Fruit fly (Drosophila melanogaster) whole organism, adult: Measurements from ENCODE around the gene DNAlig4.

Experiments used
- CG11617 ChIP-seq: fragments of 200-800 bp; sonication (Bioruptor generic); optimal IDR thresholded peaks from 2 replicates; lab custom pipeline; 2017; ENCODE audit warnings: mild to moderate bottlenecking, missing biosample characterization, missing genetic modification reagents, missing genetic modification characterization
- CG12768 ChIP-seq: fragments of 200-800 bp; sonication (Bioruptor generic); optimal IDR thresholded peaks from 2 replicates; lab custom pipeline; 2017; ENCODE audit warnings: missing biosample characterization, missing genetic modification characterization, mild to moderate bottlenecking, moderate library complexity, missing genetic modification reagents
- CG14711 ChIP-seq: fragments of 200-800 bp; sonication (Bioruptor generic); optimal IDR thresholded peaks from 2 replicates; lab custom pipeline; 2018; ENCODE audit warnings: missing biosample characterization, mild to moderate bottlenecking, missing genetic modification characterization, moderate library complexity
- CG1620 ChIP-seq: fragments of 200-800 bp; sonication (Bioruptor generic); optimal IDR thresholded peaks from 2 replicates; lab custom pipeline; 2016; ENCODE audit warnings: missing biosample characterization, missing genetic modification characterization
- CG33017 ChIP-seq: fragments of 200-800 bp; sonication (Bioruptor generic); optimal IDR thresholded peaks from 2 replicates; lab custom pipeline; 2018; ENCODE audit warnings: missing biosample characterization, mild to moderate bottlenecking, missing genetic modification characterization, moderate library complexity
- CG5204 ChIP-seq: fragments of 200-800 bp; sonication (Bioruptor generic); optimal IDR thresholded peaks from 2 replicates; lab custom pipeline; 2016; ENCODE audit warnings: missing biosample characterization, missing genetic modification characterization
- CG7045 ChIP-seq: fragments of 200-800 bp; sonication (Bioruptor generic); optimal IDR thresholded peaks from 2 replicates; lab custom pipeline; 2017; ENCODE audit warnings: missing biosample characterization, mild to moderate bottlenecking, missing genetic modification characterization
- CG7101 ChIP-seq: fragments of 200-800 bp; sonication (Bioruptor generic); optimal IDR thresholded peaks from 2 replicates; lab custom pipeline; 2018; ENCODE audit warnings: missing biosample characterization, mild to moderate bottlenecking, missing genetic modification characterization, moderate library complexity
- Clk ChIP-seq: fragments of 200-800 bp; sonication (Bioruptor generic); optimal IDR thresholded peaks from 2 replicates; lab custom pipeline; 2017; ENCODE audit warnings: missing biosample characterization, missing genetic modification characterization
- Crg-1 ChIP-seq: fragments of 200-800 bp; sonication (Bioruptor generic); optimal IDR thresholded peaks from 2 replicates; lab custom pipeline; 2016; ENCODE audit warnings: missing biosample characterization, missing genetic modification characterization
- Hr96 ChIP-seq: fragments of 200-800 bp; sonication (Bioruptor generic); optimal IDR thresholded peaks from 2 replicates; lab custom pipeline; 2016; ENCODE audit warnings: missing biosample characterization, missing genetic modification characterization
- Mnt ChIP-seq: fragments of 200-800 bp; sonication (Bioruptor generic); optimal IDR thresholded peaks from 2 replicates; lab custom pipeline; 2016; ENCODE audit warnings: missing biosample characterization, mild to moderate bottlenecking, missing genetic modification characterization
- bab1 ChIP-seq: fragments of 200-800 bp; sonication (Bioruptor generic); optimal IDR thresholded peaks from 3 replicates; lab custom pipeline; 2019; ENCODE audit warnings: missing biosample characterization, mild to moderate bottlenecking, missing genetic modification characterization, moderate library complexity
- cic ChIP-seq: fragments of 200-800 bp; sonication (Bioruptor generic); optimal IDR thresholded peaks from 2 replicates; lab custom pipeline; 2017; ENCODE audit warnings: missing biosample characterization, mild to moderate bottlenecking, missing genetic modification characterization, moderate library complexity
- cnc ChIP-seq, 2 experiments: fragments of >200 bp; optimal IDR thresholded peaks; 2 replicates each; lab custom pipeline; 2017
- kay ChIP-seq: fragments of 200-800 bp; sonication (Bioruptor generic); peaks from one replicate; lab custom pipeline; 2016; ENCODE audit warnings: missing biosample characterization, missing genetic modification characterization, borderline replicate concordance
- ovo ChIP-seq: fragments of 200-800 bp; sonication (Bioruptor generic); optimal IDR thresholded peaks from 2 replicates; lab custom pipeline; 2016; ENCODE audit warnings: missing biosample characterization, missing genetic modification characterization
- pad ChIP-seq: fragments of 200-800 bp; sonication (Bioruptor generic); optimal IDR thresholded peaks from 3 replicates; lab custom pipeline; 2017; ENCODE audit warnings: missing biosample characterization, missing genetic modification characterization, mild to moderate bottlenecking, moderate library complexity, missing genetic modification reagents
- tj ChIP-seq: fragments of 200-800 bp; sonication (Bioruptor generic); optimal IDR thresholded peaks from 3 replicates; lab custom pipeline; 2017; ENCODE audit warnings: missing biosample characterization, mild to moderate bottlenecking, missing genetic modification characterization, moderate library complexity
- toe ChIP-seq: fragments of 200-800 bp; sonication (Bioruptor generic); optimal IDR thresholded peaks from 2 replicates; lab custom pipeline; 2016; ENCODE audit warnings: missing biosample characterization, missing genetic modification characterization

DNAlig4 gene

DNA sequence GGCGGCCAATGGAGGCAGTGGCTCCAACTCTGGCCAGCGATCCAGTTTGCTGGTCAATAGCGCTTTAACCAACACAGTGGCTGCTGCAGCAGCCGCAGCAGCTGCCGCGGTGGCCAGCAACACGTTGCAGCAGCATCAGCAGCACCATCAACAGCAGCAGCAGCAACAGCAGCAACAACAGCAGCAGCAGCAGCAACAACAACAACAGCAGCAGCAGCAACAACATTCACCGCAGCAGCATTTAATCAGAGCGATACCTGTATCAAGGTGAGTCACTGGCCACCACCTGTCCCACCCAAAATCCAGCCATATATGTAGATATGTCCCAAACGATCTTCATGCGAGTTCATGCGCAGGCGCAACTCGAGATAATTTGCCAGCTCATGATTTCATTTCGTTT is 17.8 kb downstream of the DNAlig4 start:
- TF ChIP-seq CG7101 (no peak), CG11617 (GFP tag; lab: Kevin White, UChicago) (no peak), cnc (optimal IDR thresholded peaks at IDR 0.05; lab: Kevin White, UChicago) (no peak)

DNA sequence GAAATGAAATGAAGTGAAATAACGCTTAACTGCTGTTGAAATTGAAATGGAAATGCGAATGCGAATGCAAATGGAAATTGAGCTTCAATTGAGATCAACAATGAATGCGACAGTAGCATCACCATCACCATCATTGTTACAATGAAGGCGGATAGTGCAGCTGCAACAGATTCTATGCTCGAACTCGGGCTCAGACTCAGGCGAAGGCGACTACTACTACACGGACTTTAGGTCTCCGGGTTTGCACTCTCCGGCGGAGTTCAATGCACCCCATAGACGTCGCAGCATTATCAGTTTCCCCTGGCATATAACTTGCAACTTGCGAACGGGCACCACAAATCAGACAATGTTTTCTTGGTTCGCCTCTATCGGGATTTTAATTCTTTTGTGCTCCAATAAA is 18.8 kb downstream of the DNAlig4 start:
- no peak for TF ChIP-seq toe (GFP tag; lab: Kevin White, UChicago)
- no peak for TF ChIP-seq CG7101
- TF ChIP-seq CG11617 (GFP tag; lab: Kevin White, UChicago), result no peak
- TF ChIP-seq Crg-1 (GFP tag; lab: Kevin White, UChicago), result no peak
- no peak for TF ChIP-seq pad (GFP tag; lab: Kevin White, UChicago)
- TF ChIP-seq kay (GFP tag; lab: Kevin White, UChicago), result no peak
- TF ChIP-seq CG7045 (GFP tag; lab: Kevin White, UChicago), result no peak
- no peak for TF ChIP-seq CG1620

DNA sequence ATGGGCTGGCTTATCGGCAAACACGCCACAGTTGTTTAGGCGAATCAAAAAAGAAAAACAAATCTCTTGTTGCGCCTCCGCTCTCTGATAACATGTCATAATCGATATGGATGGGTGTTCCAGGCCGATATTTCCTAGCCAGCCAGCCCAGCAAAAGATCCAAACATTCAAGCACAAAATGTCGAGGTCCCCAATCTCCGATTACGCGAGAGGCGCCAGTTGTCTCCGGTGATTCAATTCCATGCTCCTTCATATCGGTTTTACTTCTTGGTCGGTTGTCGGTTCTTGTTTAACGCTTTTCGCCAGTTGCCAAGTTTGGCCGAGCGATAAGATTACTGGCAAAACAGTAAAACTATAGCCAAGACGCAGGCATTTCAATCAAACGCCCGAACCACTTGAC is 21.4 kb downstream of the DNAlig4 start:
- TF ChIP-seq Clk (GFP tag; lab: Kevin White, UChicago) (no peak), kay (GFP tag; lab: Kevin White, UChicago) (no peak), Mnt (GFP tag; lab: Kevin White, UChicago) (no peak), Crg-1 (GFP tag; lab: Kevin White, UChicago) (no peak), CG7045 (GFP tag; lab: Kevin White, UChicago) (no peak), CG14711 (tag; lab: Kevin White, UChicago) (no peak), cic (no peak), tj (GFP tag; lab: Kevin White, UChicago) (no peak), bab1 (GFP tag; lab: Kevin White, UChicago) (no peak), CG7101 (no peak), CG1620 (no peak), toe (GFP tag; lab: Kevin White, UChicago) (no peak), Hr96 (GFP tag; lab: Kevin White, UChicago) (no peak), CG5204 (no peak), CG12768 (no peak), cnc (optimal IDR thresholded peaks at IDR 0.05; lab: Kevin White, UChicago) (no peak), CG33017 (tag; lab: Kevin White, UChicago) (no peak), CG11617 (GFP tag; lab: Kevin White, UChicago) (no peak), pad (GFP tag; lab: Kevin White, UChicago) (no peak), ovo (GFP tag; lab: Kevin White, UChicago) (no peak)

DNA sequence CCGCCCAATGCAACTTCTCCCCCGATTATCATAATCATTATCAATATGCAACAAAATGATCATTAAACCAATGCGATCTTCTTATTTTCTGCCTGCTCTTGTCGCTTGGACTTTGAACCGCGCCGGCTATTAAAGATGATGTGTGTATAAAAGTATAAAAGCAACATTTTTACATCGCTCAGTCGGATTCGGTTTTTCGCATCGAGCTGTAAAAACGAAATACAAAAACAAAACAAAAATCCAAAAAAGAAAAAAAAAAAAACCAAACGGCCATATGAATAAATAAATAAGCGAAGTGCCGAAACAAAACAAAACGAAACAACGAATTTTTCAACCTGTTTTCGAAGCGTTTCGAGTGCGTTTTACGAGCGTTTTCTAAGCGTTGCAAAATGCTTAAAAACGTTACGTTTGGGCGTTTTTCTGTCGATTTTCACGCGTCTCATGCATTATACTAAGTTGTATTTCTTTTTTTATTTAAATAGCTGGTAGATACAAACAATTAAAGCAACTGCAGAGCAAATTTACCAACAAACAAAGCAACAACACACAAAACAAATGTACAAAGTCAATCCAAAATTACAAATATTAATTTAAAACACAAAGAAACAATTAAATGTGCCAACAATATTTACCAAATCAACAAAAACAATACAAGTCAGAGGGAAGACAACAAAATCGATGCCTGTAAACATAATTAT is 22.8 kb downstream of the DNAlig4 start:
- no peak for TF ChIP-seq Crg-1 (GFP tag; lab: Kevin White, UChicago)
- no peak for TF ChIP-seq CG1620
- TF ChIP-seq CG7101, result peak; percentile 37
- peak; percentile 65 for TF ChIP-seq kay (GFP tag; lab: Kevin White, UChicago)
- TF ChIP-seq CG12768, result no peak

DNA sequence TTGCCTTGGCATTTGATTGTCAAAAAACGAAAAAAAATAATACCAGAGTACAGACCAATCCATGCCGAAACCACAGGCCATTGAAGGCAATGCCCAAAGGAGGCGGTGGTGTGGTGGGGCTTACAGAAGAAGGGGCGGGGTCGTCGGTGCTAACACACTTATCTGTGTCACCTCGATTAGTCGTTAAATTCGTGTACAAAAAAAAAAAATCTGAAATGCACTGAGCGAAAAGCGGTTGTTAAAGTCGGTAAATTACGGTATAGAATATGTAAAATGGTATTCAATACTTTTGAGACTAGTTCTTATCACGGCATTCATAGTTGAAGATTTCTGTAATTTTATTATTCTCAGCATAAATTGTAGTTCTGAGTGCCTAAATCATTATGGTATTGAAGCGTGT is 23.6 kb downstream of the DNAlig4 start:
- no peak for TF ChIP-seq CG5204

DNA sequence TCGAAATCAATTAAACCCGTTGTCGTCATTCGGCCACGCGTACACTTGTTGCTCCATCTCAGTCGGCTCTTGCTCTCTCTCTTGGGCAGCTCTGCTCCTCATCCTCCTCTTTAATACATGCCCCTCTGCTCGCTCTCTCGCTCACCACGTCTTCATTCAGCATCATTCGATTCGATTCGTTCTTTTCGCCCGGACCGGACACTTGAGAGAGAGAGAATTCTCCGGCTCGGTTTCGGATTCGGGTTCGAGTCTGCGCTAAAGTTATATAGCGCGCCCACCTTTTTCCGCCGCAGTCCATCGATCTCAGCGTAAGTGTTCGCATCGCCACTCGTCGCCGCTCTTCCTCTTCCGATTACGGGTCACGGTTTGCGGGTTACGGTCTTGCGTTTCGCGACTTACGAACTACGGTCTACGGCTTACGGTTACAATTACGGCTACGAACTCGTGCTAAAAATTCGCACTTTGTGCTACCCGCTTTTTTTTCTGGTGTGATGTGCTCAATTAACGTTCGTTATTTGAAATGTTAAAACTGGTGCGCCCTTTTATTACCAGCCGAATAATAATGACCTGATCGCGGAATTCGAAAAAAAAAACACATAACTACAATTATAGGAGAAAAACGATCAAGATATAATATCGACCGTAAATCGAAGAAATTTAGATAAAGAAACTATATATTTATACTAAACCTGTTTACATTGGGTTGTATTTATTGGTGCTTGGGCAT is 25.6 kb downstream of the DNAlig4 start:
- no peak for TF ChIP-seq cic
- TF ChIP-seq pad (GFP tag; lab: Kevin White, UChicago), result peak; percentile 38
- no peak for TF ChIP-seq kay (GFP tag; lab: Kevin White, UChicago)
- no peak for TF ChIP-seq tj (GFP tag; lab: Kevin White, UChicago)
- TF ChIP-seq CG12768, result peak; percentile 48
- no peak for TF ChIP-seq Hr96 (GFP tag; lab: Kevin White, UChicago)
- peak; percentile 16 for TF ChIP-seq CG7101
- no peak for TF ChIP-seq cnc (optimal IDR thresholded peaks at IDR 0.05; lab: Kevin White, UChicago)
- no peak for TF ChIP-seq CG14711 (tag; lab: Kevin White, UChicago)
- TF ChIP-seq bab1 (GFP tag; lab: Kevin White, UChicago), result peak; percentile 40
- TF ChIP-seq toe (GFP tag; lab: Kevin White, UChicago), result no peak
- TF ChIP-seq CG11617 (GFP tag; lab: Kevin White, UChicago), result no peak
- peak; percentile 32 for TF ChIP-seq CG1620
- TF ChIP-seq CG7045 (GFP tag; lab: Kevin White, UChicago), result no peak
- TF ChIP-seq CG33017 (tag; lab: Kevin White, UChicago), result no peak
- peak; percentile 37 for TF ChIP-seq Mnt (GFP tag; lab: Kevin White, UChicago)
- TF ChIP-seq Clk (GFP tag; lab: Kevin White, UChicago), result no peak
- TF ChIP-seq CG5204, result no peak
- no peak for TF ChIP-seq ovo (GFP tag; lab: Kevin White, UChicago)
- no peak for TF ChIP-seq Crg-1 (GFP tag; lab: Kevin White, UChicago)
